Fruit fly (Drosophila melanogaster) whole organism, embryonic: ENCODE results near the gene CG42399.

Experiments
- Adf1 ChIP-seq: fragments of 200-800 bp; sonication (Bioruptor generic); IDR thresholded peaks from 2 replicates; pipeline ENCODE4 v1.3.6; 2022; ENCODE audit warnings: missing biosample characterization, missing genetic modification characterization
- Atf-2 ChIP-seq: fragments of 200-800 bp; sonication (Bioruptor generic); optimal IDR thresholded peaks from 2 replicates; lab custom pipeline; 2016; ENCODE audit warnings: missing biosample characterization, missing genetic modification characterization
- Atf3 ChIP-seq: fragments of 200-800 bp; sonication (Bioruptor generic); optimal IDR thresholded peaks from 3 replicates; lab custom pipeline; 2016; ENCODE audit warnings: missing biosample characterization, missing genetic modification characterization
- Atf6 ChIP-seq: fragments of 200-800 bp; sonication (Bioruptor generic); IDR thresholded peaks from 2 replicates; pipeline ENCODE4 v1.3.6; 2022; ENCODE audit warnings: missing biosample characterization, missing genetic modification characterization
- B-H1 ChIP-seq: fragments of 200-800 bp; sonication (Bioruptor generic); IDR thresholded peaks from 3 replicates; pipeline ENCODE4 v1.3.6; 2022; ENCODE audit warnings: missing biosample characterization, missing genetic modification characterization
- CG10431 ChIP-seq: fragments of 200-800 bp; sonication (Bioruptor generic); optimal IDR thresholded peaks from 3 replicates; lab custom pipeline; 2018; ENCODE audit warnings: missing biosample characterization, mild to moderate bottlenecking, missing genetic modification characterization
- CG10654 ChIP-seq: fragments of 200-800 bp; sonication (Bioruptor generic); optimal IDR thresholded peaks from 2 replicates; lab custom pipeline; 2016; ENCODE audit warnings: missing biosample characterization, missing genetic modification characterization
- CG10959 ChIP-seq: fragments of 200-800 bp; sonication (Bioruptor generic); IDR thresholded peaks from 2 replicates; pipeline ENCODE4 v1.3.6; 2022; ENCODE audit warnings: missing biosample characterization, missing genetic modification characterization
- CG11504 ChIP-seq: fragments of 200-800 bp; sonication (Bioruptor generic); optimal IDR thresholded peaks from 3 replicates; lab custom pipeline; 2019; ENCODE audit warnings: missing biosample characterization, mild to moderate bottlenecking, missing genetic modification characterization, moderate library complexity
- CG13775 ChIP-seq: fragments of 200-800 bp; sonication (Bioruptor generic); optimal IDR thresholded peaks from 3 replicates; lab custom pipeline; 2017; ENCODE audit warnings: missing biosample characterization, mild to moderate bottlenecking, missing genetic modification characterization
- CG1602 ChIP-seq: fragments of 200-800 bp; sonication (Bioruptor generic); optimal IDR thresholded peaks from 3 replicates; lab custom pipeline; 2016; ENCODE audit warnings: missing biosample characterization, missing genetic modification characterization
- CG17612 ChIP-seq: fragments of 200-800 bp; sonication (Bioruptor generic); IDR thresholded peaks from 2 replicates; pipeline ENCODE4 v1.3.6; 2022; ENCODE audit warnings: missing biosample characterization, missing genetic modification characterization
- CG18011 ChIP-seq: fragments of 200-800 bp; sonication (Bioruptor generic); optimal IDR thresholded peaks from 2 replicates; lab custom pipeline; 2017; ENCODE audit warnings: missing biosample characterization, missing genetic modification characterization, mild to moderate bottlenecking, moderate library complexity, missing genotype
- CG2116 ChIP-seq: fragments of 200-800 bp; sonication (Bioruptor generic); optimal IDR thresholded peaks from 3 replicates; lab custom pipeline; 2018; ENCODE audit warnings: missing biosample characterization, mild to moderate bottlenecking, missing genetic modification characterization
- CG34224 ChIP-seq: fragments of 200-800 bp; sonication (Bioruptor generic); IDR thresholded peaks from 3 replicates; pipeline ENCODE4 v1.3.6; 2022; ENCODE audit warnings: missing biosample characterization, missing genetic modification characterization; ENCODE audit not compliant: partially characterized antibody
- CG3995 ChIP-seq: fragments of 200-800 bp; sonication (Bioruptor generic); optimal IDR thresholded peaks from 3 replicates; lab custom pipeline; 2016; ENCODE audit warnings: missing biosample characterization, missing genetic modification characterization
- CG6272 ChIP-seq: fragments of 200-800 bp; sonication (Bioruptor generic); IDR thresholded peaks from 2 replicates; pipeline ENCODE4 v1.3.6; 2022; ENCODE audit warnings: missing biosample characterization, missing genetic modification characterization
- CG6791 ChIP-seq: fragments of 200-800 bp; sonication (Bioruptor generic); IDR thresholded peaks from 3 replicates; pipeline ENCODE4 v1.3.6; 2022; ENCODE audit warnings: missing biosample characterization, missing genetic modification characterization; ENCODE audit not compliant: partially characterized antibody
- CG7745 ChIP-seq: fragments of 200-800 bp; sonication (Bioruptor generic); optimal IDR thresholded peaks from 2 replicates; lab custom pipeline; 2018; ENCODE audit warnings: missing biosample characterization, mild to moderate bottlenecking, missing genetic modification characterization, moderate library complexity
- CG8089 ChIP-seq: fragments of 200-800 bp; sonication (Bioruptor generic); optimal IDR thresholded peaks from 3 replicates; lab custom pipeline; 2016; ENCODE audit warnings: missing biosample characterization, missing genetic modification characterization
- CG8478 ChIP-seq: fragments of >200 bp; optimal IDR thresholded peaks from 2 replicates; lab custom pipeline; 2018
- CG9727 ChIP-seq: fragments of 200-800 bp; sonication (Bioruptor generic); optimal IDR thresholded peaks from 3 replicates; lab custom pipeline; 2017; ENCODE audit warnings: missing biosample characterization, mild to moderate bottlenecking, missing genetic modification characterization
- CG9876 ChIP-seq: fragments of 200-800 bp; sonication (Bioruptor generic); optimal IDR thresholded peaks from 2 replicates; lab custom pipeline; 2016; ENCODE audit warnings: missing biosample characterization, missing genetic modification characterization
- Dip3 ChIP-seq: fragments of 200-800 bp; sonication (Bioruptor generic); optimal IDR thresholded peaks from 3 replicates; lab custom pipeline; 2016; ENCODE audit warnings: missing biosample characterization, missing genetic modification characterization
- Dp ChIP-seq: fragments of 200-800 bp; sonication (Bioruptor generic); optimal IDR thresholded peaks from 2 replicates; lab custom pipeline; 2018; ENCODE audit warnings: missing biosample characterization, mild to moderate bottlenecking, missing genetic modification characterization, moderate library complexity
- E2f2 ChIP-seq: fragments of 200-800 bp; sonication (Bioruptor generic); IDR thresholded peaks from 2 replicates; pipeline ENCODE4 v1.3.6; 2022; ENCODE audit warnings: missing biosample characterization, missing genetic modification characterization
- Gsc ChIP-seq: fragments of 200-800 bp; sonication (Bioruptor generic); IDR thresholded peaks from 2 replicates; pipeline ENCODE4 v1.3.6; 2022; ENCODE audit warnings: missing biosample characterization, missing genetic modification characterization
- H15 ChIP-seq: fragments of 200-800 bp; sonication (Bioruptor generic); IDR thresholded peaks from 3 replicates; pipeline ENCODE4 v1.3.6; 2022; ENCODE audit warnings: missing biosample characterization, missing genetic modification characterization
- Myb ChIP-seq: fragments of 200-800 bp; sonication (Bioruptor generic); optimal IDR thresholded peaks from 2 replicates; lab custom pipeline; 2016; ENCODE audit warnings: missing biosample characterization, missing genetic modification characterization
- Rfx ChIP-seq: fragments of 200-800 bp; sonication (Bioruptor generic); IDR thresholded peaks from 2 replicates; pipeline ENCODE4 v1.3.6; 2022; ENCODE audit warnings: missing biosample characterization, missing genetic modification characterization
- Scr ChIP-seq: fragments of 200-800 bp; sonication (Bioruptor generic); IDR thresholded peaks from 2 replicates; pipeline ENCODE4 v1.3.6; 2022; ENCODE audit warnings: missing biosample characterization, missing genetic modification characterization; ENCODE audit not compliant: partially characterized antibody
- Stat92E ChIP-seq, 3 experiments: fragments of >200 bp in 2 of 3; fragments of 200-800 bp in 1 of 3; sonication (Bioruptor generic) in 1 of 3; optimal IDR thresholded peaks; 2 replicates each; lab custom pipeline; 2017 to 2019; ENCODE audit warnings: missing biosample characterization in 3 of 3, missing genetic modification characterization in 3 of 3, mild to moderate bottlenecking in 1 of 3, moderate library complexity in 1 of 3
- Tbp ChIP-seq: fragments of >200 bp; optimal IDR thresholded peaks from 2 replicates; lab custom pipeline; 2018; ENCODE audit warnings: missing biosample characterization, missing genetic modification characterization
- Usf ChIP-seq: fragments of 200-800 bp; sonication (Bioruptor generic); optimal IDR thresholded peaks from 2 replicates; lab custom pipeline; 2017; ENCODE audit warnings: missing genotype, missing biosample characterization, missing genetic modification characterization
- bbx ChIP-seq: fragments of 200-800 bp; sonication (Bioruptor generic); IDR thresholded peaks from 2 replicates; pipeline ENCODE4 v1.3.6; 2022; ENCODE audit warnings: missing biosample characterization, missing genetic modification characterization; ENCODE audit not compliant: partially characterized antibody
- caup ChIP-seq: fragments of 200-800 bp; sonication (Bioruptor generic); optimal IDR thresholded peaks from 3 replicates; lab custom pipeline; 2017; ENCODE audit warnings: missing biosample characterization, mild to moderate bottlenecking, missing genetic modification characterization, moderate library complexity; ENCODE audit not compliant: severe bottlenecking
- chm ChIP-seq: fragments of 200-800 bp; sonication (Bioruptor generic); IDR thresholded peaks from 2 replicates; pipeline ENCODE4 v1.3.6; 2022; ENCODE audit warnings: missing biosample characterization, missing genetic modification characterization
- dati ChIP-seq: fragments of 200-800 bp; sonication (Bioruptor generic); IDR thresholded peaks from 2 replicates; pipeline ENCODE4 v1.3.6; 2022; ENCODE audit warnings: missing biosample characterization, missing genetic modification characterization
- dm ChIP-seq: fragments of 200-800 bp; sonication (Bioruptor generic); optimal IDR thresholded peaks from 3 replicates; lab custom pipeline; 2016; ENCODE audit warnings: missing biosample characterization, missing genetic modification characterization
- emc ChIP-seq: fragments of 200-800 bp; sonication (Bioruptor generic); optimal IDR thresholded peaks from 2 replicates; lab custom pipeline; 2016; ENCODE audit warnings: missing biosample characterization, missing genetic modification characterization
- ems ChIP-seq: fragments of 200-800 bp; sonication (Bioruptor generic); optimal IDR thresholded peaks from 3 replicates; lab custom pipeline; 2016; ENCODE audit warnings: missing biosample characterization, missing genetic modification characterization
- exex ChIP-seq: fragments of 200-800 bp; sonication (Bioruptor generic); optimal IDR thresholded peaks from 4 replicates; lab custom pipeline; 2018; ENCODE audit warnings: missing biosample characterization, mild to moderate bottlenecking, missing genetic modification characterization, moderate library complexity
- eyg ChIP-seq: fragments of 200-800 bp; sonication (Bioruptor generic); optimal IDR thresholded peaks from 3 replicates; lab custom pipeline; 2016; ENCODE audit warnings: missing biosample characterization, missing genetic modification characterization
- grn ChIP-seq: fragments of 200-800 bp; sonication (Bioruptor generic); optimal IDR thresholded peaks from 3 replicates; lab custom pipeline; 2017; ENCODE audit warnings: missing biosample characterization, missing genetic modification characterization
- insv ChIP-seq, 2 experiments: fragments of 200-800 bp; sonication (Bioruptor generic); optimal IDR thresholded peaks; 3 replicates each; lab custom pipeline; 2016 to 2018; ENCODE audit warnings: missing biosample characterization in 2 of 2, missing genetic modification characterization in 2 of 2
- lmd ChIP-seq: fragments of 200-800 bp; sonication (Bioruptor generic); IDR thresholded peaks from 2 replicates; pipeline ENCODE4 v1.3.6; 2022; ENCODE audit warnings: missing biosample characterization, missing genetic modification characterization
- pb ChIP-seq: fragments of 200-800 bp; sonication (Bioruptor generic); optimal IDR thresholded peaks from 3 replicates; lab custom pipeline; 2016; ENCODE audit warnings: missing biosample characterization, missing genetic modification characterization
- phol ChIP-seq: fragments of 200-800 bp; sonication (Bioruptor generic); optimal IDR thresholded peaks from 3 replicates; lab custom pipeline; 2018; ENCODE audit warnings: missing biosample characterization, mild to moderate bottlenecking, missing genetic modification characterization, moderate library complexity
- salm ChIP-seq: fragments of 200-800 bp; sonication (Bioruptor generic); optimal IDR thresholded peaks from 2 replicates; lab custom pipeline; 2018; ENCODE audit warnings: missing biosample characterization, mild to moderate bottlenecking, missing genetic modification characterization
- tll ChIP-seq, 2 experiments: fragments of 200-800 bp in 1 of 2; fragments of >200 bp in 1 of 2; sonication (Bioruptor generic) in 1 of 2; optimal IDR thresholded peaks; 2 replicates each; lab custom pipeline; 2017 to 2019; ENCODE audit warnings: missing biosample characterization in 2 of 2, missing genetic modification characterization in 2 of 2, mild to moderate bottlenecking in 1 of 2, moderate library complexity in 1 of 2
- z ChIP-seq: fragments of 200-800 bp; sonication (Bioruptor generic); IDR thresholded peaks from 3 replicates; pipeline ENCODE4 v1.3.6; 2022; ENCODE audit warnings: missing biosample characterization, missing genetic modification characterization
- zf30C ChIP-seq: fragments of 200-800 bp; sonication (Bioruptor generic); optimal IDR thresholded peaks from 3 replicates; lab custom pipeline; 2018; ENCODE audit warnings: missing biosample characterization, mild to moderate bottlenecking, missing genetic modification characterization

CG42399 gene

dm6 chr2L:143088-143487, 10.0 kb downstream of the CG42399 start, which contains the start of the genes CG31974 and CG11454 (continued):
- no peak for TF ChIP-seq CG10654
- no peak for TF ChIP-seq Atf-2 (GFP tag; lab: Kevin White, UChicago)
- TF ChIP-seq Atf6: no peak
- no peak for TF ChIP-seq CG13775 (GFP tag; lab: Kevin White, UChicago)
- peak; percentile 85 for TF ChIP-seq Dp (GFP tag; lab: Kevin White, UChicago)
- no peak for TF ChIP-seq Tbp (GFP tag; lab: Kevin White, UChicago)
- TF ChIP-seq dm (GFP tag; lab: Kevin White, UChicago): no peak
- TF ChIP-seq CG6791 (GFP tag; lab: Robert Waterston, UW): peak; percentile 69; the same call in 2 of the 3 replicates
- peak; percentile 88 for TF ChIP-seq bbx
- no peak for TF ChIP-seq insv (GFP tag; optimal IDR thresholded peaks at IDR 0.05; lab: Kevin White, UChicago)
- TF ChIP-seq CG7745 (tag; lab: Kevin White, UChicago): no peak
- no peak for TF ChIP-seq caup (GFP tag; lab: Kevin White, UChicago)
- TF ChIP-seq CG3995 (GFP tag; lab: Kevin White, UChicago): peak; percentile 38
- peak; percentile 29 for TF ChIP-seq CG2116 (GFP tag; lab: Kevin White, UChicago)
- no peak for TF ChIP-seq dati (GFP tag; lab: Robert Waterston, UW)
- TF ChIP-seq CG17612: no peak
- TF ChIP-seq zf30C (GFP tag; lab: Kevin White, UChicago): no peak
- TF ChIP-seq phol: no peak
- TF ChIP-seq CG34224 (GFP tag; lab: Robert Waterston, UW): peak; percentile 94
- TF ChIP-seq Rfx (GFP tag; lab: Robert Waterston, UW): peak; percentile 18; the same call in 1 of the 2 replicates
- no peak for TF ChIP-seq Usf (GFP tag; lab: Kevin White, UChicago)
- TF ChIP-seq Gsc (GFP tag; lab: Robert Waterston, UW): no peak
- peak; percentile 95 for TF ChIP-seq Myb (GFP tag; lab: Kevin White, UChicago)
- no peak for TF ChIP-seq CG8089
- no peak for TF ChIP-seq ems (GFP tag; lab: Kevin White, UChicago)
- TF ChIP-seq CG9876 (GFP tag; lab: Kevin White, UChicago): no peak
- TF ChIP-seq Atf3 (GFP tag; lab: Kevin White, UChicago): no peak
- TF ChIP-seq CG10431 (GFP tag; lab: Kevin White, UChicago): no peak
- no peak for TF ChIP-seq CG6272
- TF ChIP-seq CG10959: no peak
- no peak for TF ChIP-seq z (GFP tag; lab: Robert Waterston, UW)
- no peak for TF ChIP-seq chm (GFP tag; lab: Robert Waterston, UW)
- TF ChIP-seq Adf1 (GFP tag; lab: Robert Waterston, UW): no peak
- no peak for TF ChIP-seq CG8478
- no peak for TF ChIP-seq tll (GFP tag; optimal IDR thresholded peaks at IDR 0.05; lab: Kevin White, UChicago)
- no peak for TF ChIP-seq emc
- no peak for TF ChIP-seq eyg
- TF ChIP-seq pb (GFP tag; lab: Kevin White, UChicago): no peak
- no peak for TF ChIP-seq CG18011 (GFP tag; lab: Kevin White, UChicago)
- no peak for TF ChIP-seq H15 (GFP tag; lab: Robert Waterston, UW)
- no peak for TF ChIP-seq CG9727 (GFP tag; lab: Kevin White, UChicago)
- TF ChIP-seq salm (tag; lab: Kevin White, UChicago): no peak
- peak; percentile 93 for TF ChIP-seq grn (GFP tag; lab: Kevin White, UChicago)
- TF ChIP-seq CG1602 (GFP tag; lab: Kevin White, UChicago): no peak
- TF ChIP-seq CG11504 (tag; lab: Kevin White, UChicago): no peak
- no peak for TF ChIP-seq Stat92E (GFP tag; optimal IDR thresholded peaks at IDR 0.05; lab: Kevin White, UChicago)
- peak; percentile 88 for TF ChIP-seq E2f2 (GFP tag; lab: Robert Waterston, UW)
- TF ChIP-seq Dip3 (GFP tag; lab: Kevin White, UChicago): no peak
- TF ChIP-seq exex (tag; lab: Kevin White, UChicago): peak; percentile 11
- TF ChIP-seq Scr (GFP tag; lab: Robert Waterston, UW): peak; percentile 82
- no peak for TF ChIP-seq lmd (GFP tag; lab: Robert Waterston, UW)
- TF ChIP-seq B-H1: no peak
